Fruit fly (Drosophila melanogaster) whole organism, adult: ENCODE results near the gene Abd-B.

Source experiments
- CG11617 ChIP-seq: fragments of 200-800 bp; sonication (Bioruptor generic); optimal IDR thresholded peaks from 2 replicates; lab custom pipeline; 2017; ENCODE audit warnings: mild to moderate bottlenecking, missing biosample characterization, missing genetic modification reagents, missing genetic modification characterization
- CG12768 ChIP-seq: fragments of 200-800 bp; sonication (Bioruptor generic); optimal IDR thresholded peaks from 2 replicates; lab custom pipeline; 2017; ENCODE audit warnings: missing biosample characterization, missing genetic modification characterization, mild to moderate bottlenecking, moderate library complexity, missing genetic modification reagents
- CG14711 ChIP-seq: fragments of 200-800 bp; sonication (Bioruptor generic); optimal IDR thresholded peaks from 2 replicates; lab custom pipeline; 2018; ENCODE audit warnings: missing biosample characterization, mild to moderate bottlenecking, missing genetic modification characterization, moderate library complexity
- CG1620 ChIP-seq: fragments of 200-800 bp; sonication (Bioruptor generic); optimal IDR thresholded peaks from 2 replicates; lab custom pipeline; 2016; ENCODE audit warnings: missing biosample characterization, missing genetic modification characterization
- CG33017 ChIP-seq: fragments of 200-800 bp; sonication (Bioruptor generic); optimal IDR thresholded peaks from 2 replicates; lab custom pipeline; 2018; ENCODE audit warnings: missing biosample characterization, mild to moderate bottlenecking, missing genetic modification characterization, moderate library complexity
- CG5204 ChIP-seq: fragments of 200-800 bp; sonication (Bioruptor generic); optimal IDR thresholded peaks from 2 replicates; lab custom pipeline; 2016; ENCODE audit warnings: missing biosample characterization, missing genetic modification characterization
- CG7045 ChIP-seq: fragments of 200-800 bp; sonication (Bioruptor generic); optimal IDR thresholded peaks from 2 replicates; lab custom pipeline; 2017; ENCODE audit warnings: missing biosample characterization, mild to moderate bottlenecking, missing genetic modification characterization
- CG7101 ChIP-seq: fragments of 200-800 bp; sonication (Bioruptor generic); optimal IDR thresholded peaks from 2 replicates; lab custom pipeline; 2018; ENCODE audit warnings: missing biosample characterization, mild to moderate bottlenecking, missing genetic modification characterization, moderate library complexity
- Clk ChIP-seq: fragments of 200-800 bp; sonication (Bioruptor generic); optimal IDR thresholded peaks from 2 replicates; lab custom pipeline; 2017; ENCODE audit warnings: missing biosample characterization, missing genetic modification characterization
- Crg-1 ChIP-seq: fragments of 200-800 bp; sonication (Bioruptor generic); optimal IDR thresholded peaks from 2 replicates; lab custom pipeline; 2016; ENCODE audit warnings: missing biosample characterization, missing genetic modification characterization
- Hr96 ChIP-seq: fragments of 200-800 bp; sonication (Bioruptor generic); optimal IDR thresholded peaks from 2 replicates; lab custom pipeline; 2016; ENCODE audit warnings: missing biosample characterization, missing genetic modification characterization
- Mnt ChIP-seq: fragments of 200-800 bp; sonication (Bioruptor generic); optimal IDR thresholded peaks from 2 replicates; lab custom pipeline; 2016; ENCODE audit warnings: missing biosample characterization, mild to moderate bottlenecking, missing genetic modification characterization
- bab1 ChIP-seq: fragments of 200-800 bp; sonication (Bioruptor generic); optimal IDR thresholded peaks from 3 replicates; lab custom pipeline; 2019; ENCODE audit warnings: missing biosample characterization, mild to moderate bottlenecking, missing genetic modification characterization, moderate library complexity
- cic ChIP-seq: fragments of 200-800 bp; sonication (Bioruptor generic); optimal IDR thresholded peaks from 2 replicates; lab custom pipeline; 2017; ENCODE audit warnings: missing biosample characterization, mild to moderate bottlenecking, missing genetic modification characterization, moderate library complexity
- cnc ChIP-seq, 2 experiments: fragments of >200 bp; optimal IDR thresholded peaks; 2 replicates each; lab custom pipeline; 2017
- kay ChIP-seq: fragments of 200-800 bp; sonication (Bioruptor generic); peaks from one replicate; lab custom pipeline; 2016; ENCODE audit warnings: missing biosample characterization, missing genetic modification characterization, borderline replicate concordance
- ovo ChIP-seq: fragments of 200-800 bp; sonication (Bioruptor generic); optimal IDR thresholded peaks from 2 replicates; lab custom pipeline; 2016; ENCODE audit warnings: missing biosample characterization, missing genetic modification characterization
- pad ChIP-seq: fragments of 200-800 bp; sonication (Bioruptor generic); optimal IDR thresholded peaks from 3 replicates; lab custom pipeline; 2017; ENCODE audit warnings: missing biosample characterization, missing genetic modification characterization, mild to moderate bottlenecking, moderate library complexity, missing genetic modification reagents
- tj ChIP-seq: fragments of 200-800 bp; sonication (Bioruptor generic); optimal IDR thresholded peaks from 3 replicates; lab custom pipeline; 2017; ENCODE audit warnings: missing biosample characterization, mild to moderate bottlenecking, missing genetic modification characterization, moderate library complexity
- toe ChIP-seq: fragments of 200-800 bp; sonication (Bioruptor generic); optimal IDR thresholded peaks from 2 replicates; lab custom pipeline; 2016; ENCODE audit warnings: missing biosample characterization, missing genetic modification characterization

Abd-B gene

dm6 chr3R:16972136-16972535 is at the start of gene Abd-B:
Gene Abd-B (minus strand): TSS chr3R:16972236.
- TF ChIP-seq cic (GFP tag; lab: Kevin White, UChicago) (no peak), CG7045 (GFP tag; lab: Kevin White, UChicago) (no peak), Crg-1 (no peak), CG12768 (GFP tag; lab: Kevin White, UChicago) (no peak), Hr96 (GFP tag; lab: Kevin White, UChicago) (no peak), CG7101 (tag; lab: Kevin White, UChicago) (no peak), Clk (GFP tag; lab: Kevin White, UChicago) (no peak), tj (GFP tag; lab: Kevin White, UChicago) (no peak), CG5204 (GFP tag; lab: Kevin White, UChicago) (no peak), cnc (optimal IDR thresholded peaks at IDR 0.05; lab: Kevin White, UChicago) (no peak), bab1 (GFP tag; lab: Kevin White, UChicago) (no peak), kay (no peak), CG1620 (GFP tag; lab: Kevin White, UChicago) (no peak), toe (GFP tag; lab: Kevin White, UChicago) (no peak), ovo (no peak), Mnt (GFP tag; lab: Kevin White, UChicago) (no peak)

- peak; percentile 28 for TF ChIP-seq tj (GFP tag; lab: Kevin White, UChicago)
- peak; percentile 46 for TF ChIP-seq pad
- TF ChIP-seq toe (GFP tag; lab: Kevin White, UChicago) = no peak
- peak; percentile 85 for TF ChIP-seq bab1 (GFP tag; lab: Kevin White, UChicago)
- peak; percentile 24 for TF ChIP-seq CG7045 (GFP tag; lab: Kevin White, UChicago)
- no peak for TF ChIP-seq CG12768 (GFP tag; lab: Kevin White, UChicago)
- TF ChIP-seq CG1620 (GFP tag; lab: Kevin White, UChicago) = peak; percentile 18
- TF ChIP-seq ovo = peak; percentile 51
- peak; percentile 65 for TF ChIP-seq CG11617 (GFP tag; lab: Kevin White, UChicago)
- TF ChIP-seq Clk (GFP tag; lab: Kevin White, UChicago) = no peak
- no peak for TF ChIP-seq CG5204 (GFP tag; lab: Kevin White, UChicago)
- TF ChIP-seq Mnt (GFP tag; lab: Kevin White, UChicago) = peak; percentile 84
- TF ChIP-seq kay = peak; percentile 82
- TF ChIP-seq cic (GFP tag; lab: Kevin White, UChicago) = no peak
- TF ChIP-seq Crg-1 = no peak
- TF ChIP-seq CG14711 (tag; lab: Kevin White, UChicago) = peak; percentile 23
- no peak for TF ChIP-seq cnc (optimal IDR thresholded peaks at IDR 0.05; lab: Kevin White, UChicago)
- peak; percentile 18 for TF ChIP-seq Hr96 (GFP tag; lab: Kevin White, UChicago)
- TF ChIP-seq CG33017 (tag; lab: Kevin White, UChicago) = peak; percentile 56
- peak; percentile 59 for TF ChIP-seq CG7101 (tag; lab: Kevin White, UChicago)
Observed at dm6 chr3R:17020956-17021355, 48.9 kb upstream of the Abd-B start, which contains the start of gene Adsl. Gene Adsl (minus strand): TSS chr3R:17021120.

DNA sequence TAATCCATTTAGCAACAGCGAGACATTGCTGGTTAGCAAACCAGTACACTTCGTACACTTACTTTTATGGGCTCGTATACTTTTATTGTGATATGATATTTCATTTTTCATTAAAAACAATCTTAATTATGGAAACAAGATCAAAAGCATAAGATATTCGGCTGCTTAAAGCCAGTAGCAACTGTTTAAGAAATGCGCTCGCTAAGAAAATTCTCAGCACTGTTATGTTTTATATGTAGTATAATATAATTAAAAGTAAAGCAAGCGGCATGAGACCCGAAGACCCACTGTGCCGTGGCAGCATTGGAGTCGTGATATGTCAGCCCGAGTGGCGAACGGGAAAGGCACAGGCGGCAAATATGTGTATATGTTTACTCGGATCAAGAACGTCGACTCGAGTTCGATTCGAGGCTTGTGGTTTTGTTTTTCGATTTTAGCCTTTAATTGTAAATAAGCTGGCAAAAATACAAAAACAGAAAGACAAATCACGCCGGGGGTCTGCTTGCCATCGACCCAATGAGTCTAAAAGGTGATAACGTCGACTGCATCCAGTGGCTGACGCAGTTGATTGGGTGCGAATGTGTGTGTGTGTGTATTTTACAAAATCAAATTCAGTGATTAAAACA is 47.0 kb upstream of the Abd-B start:
- TF ChIP-seq Crg-1 = no peak
- TF ChIP-seq CG5204 (GFP tag; lab: Kevin White, UChicago) = peak; percentile 7
- TF ChIP-seq ovo = no peak
- no peak for TF ChIP-seq CG7101 (tag; lab: Kevin White, UChicago)
- no peak for TF ChIP-seq bab1 (GFP tag; lab: Kevin White, UChicago)
- TF ChIP-seq Mnt (GFP tag; lab: Kevin White, UChicago) = no peak
- TF ChIP-seq pad = no peak
- TF ChIP-seq kay = peak; percentile 36

dm6 chr3R:17016193-17016592 is 44.2 kb upstream of the Abd-B start:
- no peak for TF ChIP-seq pad
- no peak for TF ChIP-seq Mnt (GFP tag; lab: Kevin White, UChicago)
- TF ChIP-seq tj (GFP tag; lab: Kevin White, UChicago) = no peak
- TF ChIP-seq CG11617 (GFP tag; lab: Kevin White, UChicago) = no peak
- no peak for TF ChIP-seq CG7101 (tag; lab: Kevin White, UChicago)
- no peak for TF ChIP-seq CG1620 (GFP tag; lab: Kevin White, UChicago)
- no peak for TF ChIP-seq bab1 (GFP tag; lab: Kevin White, UChicago)
- TF ChIP-seq CG33017 (tag; lab: Kevin White, UChicago) = no peak
- TF ChIP-seq CG12768 (GFP tag; lab: Kevin White, UChicago) = no peak
- TF ChIP-seq Crg-1 = no peak
- TF ChIP-seq CG14711 (tag; lab: Kevin White, UChicago) = no peak
- no peak for TF ChIP-seq kay
- TF ChIP-seq cic (GFP tag; lab: Kevin White, UChicago) = no peak
- TF ChIP-seq Hr96 (GFP tag; lab: Kevin White, UChicago) = no peak
- TF ChIP-seq Clk (GFP tag; lab: Kevin White, UChicago) = no peak
- no peak for TF ChIP-seq toe (GFP tag; lab: Kevin White, UChicago)
- no peak for TF ChIP-seq ovo
- no peak for TF ChIP-seq CG7045 (GFP tag; lab: Kevin White, UChicago)
- no peak for TF ChIP-seq CG5204 (GFP tag; lab: Kevin White, UChicago)

DNA sequence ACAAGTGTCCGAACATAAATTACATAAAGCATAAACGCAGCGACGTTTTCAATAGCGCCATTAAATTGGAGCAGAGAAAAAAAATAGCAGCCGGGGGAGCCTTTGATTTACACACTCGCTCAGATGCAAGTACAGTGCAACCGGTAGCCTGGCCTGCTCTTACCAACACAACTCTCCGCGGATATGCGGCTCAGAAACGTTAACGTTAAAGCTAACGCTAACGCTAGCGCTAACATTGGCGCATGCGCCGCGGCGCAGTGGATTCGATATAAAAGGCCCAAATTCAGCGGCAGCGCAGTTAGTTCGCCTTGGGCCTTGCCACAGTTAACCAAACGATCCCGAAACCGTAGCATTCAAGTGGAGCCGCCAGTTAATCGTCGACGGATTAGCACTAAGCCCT is 42.2 kb upstream of the Abd-B start, which contains the start of gene Pxd:
Gene Pxd, plus strand, starts transcription at position 301 of the 400 bp plus-strand sequence.
- no peak for TF ChIP-seq tj (GFP tag; lab: Kevin White, UChicago)
- no peak for TF ChIP-seq CG5204 (GFP tag; lab: Kevin White, UChicago)
- no peak for TF ChIP-seq pad
- TF ChIP-seq Crg-1 = no peak
- no peak for TF ChIP-seq CG7101 (tag; lab: Kevin White, UChicago)
- TF ChIP-seq toe (GFP tag; lab: Kevin White, UChicago) = no peak
- TF ChIP-seq CG33017 (tag; lab: Kevin White, UChicago) = no peak
- TF ChIP-seq Mnt (GFP tag; lab: Kevin White, UChicago) = no peak
- no peak for TF ChIP-seq cnc (optimal IDR thresholded peaks at IDR 0.05; lab: Kevin White, UChicago)
